Fruit fly (Drosophila melanogaster): Measurements from ENCODE around the gene Rab5.

The Rab5 gene

dm6 chr2L:2365077-2365651 is at the start of gene Rab5, which contains the start of gene Axud1:
TSS of gene Rab5 (minus strand) at chr2L:2365273.
TSS of gene Axud1 (plus strand) at chr2L:2365345.
- TF ChIP-seq Myc (optimal IDR thresholded peaks at IDR 0.05) (no peak), insv (optimal IDR thresholded peaks at IDR 0.05) (no peak), ttk (optimal IDR thresholded peaks at IDR 0.05) (no peak), h (optimal IDR thresholded peaks at IDR 0.05) (no peak), Sin3A (optimal IDR thresholded peaks at IDR 0.05) (no peak), psq (optimal IDR thresholded peaks at IDR 0.05) (no peak)

- TF ChIP-seq Myc (optimal IDR thresholded peaks at IDR 0.05) (no peak), h (optimal IDR thresholded peaks at IDR 0.05) (no peak), insv (optimal IDR thresholded peaks at IDR 0.05) (no peak)
Observed at dm6 chr2L:2413093-2413492, 48.0 kb upstream of the Rab5 start.

- no peak for TF ChIP-seq psq (optimal IDR thresholded peaks at IDR 0.05)
- no peak for TF ChIP-seq h (optimal IDR thresholded peaks at IDR 0.05)
- TF ChIP-seq insv (optimal IDR thresholded peaks at IDR 0.05): no peak
- no peak for TF ChIP-seq Myc (optimal IDR thresholded peaks at IDR 0.05)
- no peak for TF ChIP-seq ttk (optimal IDR thresholded peaks at IDR 0.05)
Observed at dm6 chr2L:2404631-2405030, 39.6 kb upstream of the Rab5 start.

dm6 chr2L:2402194-2402593 is 37.1 kb upstream of the Rab5 start:
- TF ChIP-seq Sin3A (optimal IDR thresholded peaks at IDR 0.05): no peak
- no peak for TF ChIP-seq psq (optimal IDR thresholded peaks at IDR 0.05)
- TF ChIP-seq Myc (optimal IDR thresholded peaks at IDR 0.05): no peak
- no peak for TF ChIP-seq ttk (optimal IDR thresholded peaks at IDR 0.05)
- no peak for TF ChIP-seq insv (optimal IDR thresholded peaks at IDR 0.05)
- no peak for TF ChIP-seq h (optimal IDR thresholded peaks at IDR 0.05)

- TF ChIP-seq insv (optimal IDR thresholded peaks at IDR 0.05) (no peak), h (optimal IDR thresholded peaks at IDR 0.05) (no peak), psq (optimal IDR thresholded peaks at IDR 0.05) (no peak), ttk (optimal IDR thresholded peaks at IDR 0.05) (no peak)
Observed at dm6 chr2L:2399897-2400296, 34.8 kb upstream of the Rab5 start, which contains the start of gene VGlut. TSS of gene VGlut (plus strand) at chr2L:2400295.

dm6 chr2L:2398459-2398858 is 33.4 kb upstream of the Rab5 start:
- TF ChIP-seq insv (optimal IDR thresholded peaks at IDR 0.05): no peak
- TF ChIP-seq ttk (optimal IDR thresholded peaks at IDR 0.05): no peak
- no peak for TF ChIP-seq psq (optimal IDR thresholded peaks at IDR 0.05)
- no peak for TF ChIP-seq Myc (optimal IDR thresholded peaks at IDR 0.05)
- TF ChIP-seq Sin3A (optimal IDR thresholded peaks at IDR 0.05): no peak
- no peak for TF ChIP-seq h (optimal IDR thresholded peaks at IDR 0.05)

dm6 chr2L:2397080-2397479 is 32.0 kb upstream of the Rab5 start:
- TF ChIP-seq psq (optimal IDR thresholded peaks at IDR 0.05) (no peak), Myc (optimal IDR thresholded peaks at IDR 0.05) (no peak), Sin3A (optimal IDR thresholded peaks at IDR 0.05) (no peak), ttk (optimal IDR thresholded peaks at IDR 0.05) (no peak), insv (optimal IDR thresholded peaks at IDR 0.05) (no peak), h (optimal IDR thresholded peaks at IDR 0.05) (no peak)

- TF ChIP-seq insv (optimal IDR thresholded peaks at IDR 0.05): no peak
- no peak for TF ChIP-seq h (optimal IDR thresholded peaks at IDR 0.05)
- TF ChIP-seq psq (optimal IDR thresholded peaks at IDR 0.05): no peak
- TF ChIP-seq Myc (optimal IDR thresholded peaks at IDR 0.05): no peak
- no peak for TF ChIP-seq ttk (optimal IDR thresholded peaks at IDR 0.05)
- no peak for TF ChIP-seq Sin3A (optimal IDR thresholded peaks at IDR 0.05)
Observed at dm6 chr2L:2394872-2395271, 29.8 kb upstream of the Rab5 start.

dm6 chr2L:2391321-2391720 is 26.2 kb upstream of the Rab5 start, which contains the start of gene CG46448:
TSS of gene CG46448 (plus strand) at chr2L:2391660.
- TF ChIP-seq ttk (optimal IDR thresholded peaks at IDR 0.05): no peak
- no peak for TF ChIP-seq Myc (optimal IDR thresholded peaks at IDR 0.05)
- no peak for TF ChIP-seq h (optimal IDR thresholded peaks at IDR 0.05)

- TF ChIP-seq h (optimal IDR thresholded peaks at IDR 0.05): no peak
Observed at dm6 chr2L:2390589-2390988, 25.5 kb upstream of the Rab5 start, which contains the start of gene CG43750. TSS of gene CG43750 (minus strand) at chr2L:2390689.

dm6 chr2L:2385692-2386091 is 20.6 kb upstream of the Rab5 start, which contains the start of gene CG3557:
TSS of gene CG3557 (minus strand) at chr2L:2385792.
- no peak for TF ChIP-seq Sin3A (optimal IDR thresholded peaks at IDR 0.05)
- no peak for TF ChIP-seq h (optimal IDR thresholded peaks at IDR 0.05)
- no peak for TF ChIP-seq insv (optimal IDR thresholded peaks at IDR 0.05)
- TF ChIP-seq psq (optimal IDR thresholded peaks at IDR 0.05): no peak
- no peak for TF ChIP-seq ttk (optimal IDR thresholded peaks at IDR 0.05)
- no peak for TF ChIP-seq Myc (optimal IDR thresholded peaks at IDR 0.05)

- TF ChIP-seq Myc (optimal IDR thresholded peaks at IDR 0.05): no peak
- TF ChIP-seq insv (optimal IDR thresholded peaks at IDR 0.05): no peak
- no peak for TF ChIP-seq h (optimal IDR thresholded peaks at IDR 0.05)
- no peak for TF ChIP-seq Sin3A (optimal IDR thresholded peaks at IDR 0.05)
- no peak for TF ChIP-seq psq (optimal IDR thresholded peaks at IDR 0.05)
Observed at dm6 chr2L:2382971-2383370, 17.9 kb upstream of the Rab5 start, which contains the start of gene PIG-Wa. TSS of gene PIG-Wa (plus strand) at chr2L:2383202.

- no peak for TF ChIP-seq Sin3A (optimal IDR thresholded peaks at IDR 0.05)
- TF ChIP-seq Myc (optimal IDR thresholded peaks at IDR 0.05): no peak
- TF ChIP-seq h (optimal IDR thresholded peaks at IDR 0.05): no peak
- no peak for TF ChIP-seq ttk (optimal IDR thresholded peaks at IDR 0.05)
- TF ChIP-seq insv (optimal IDR thresholded peaks at IDR 0.05): no peak
- no peak for TF ChIP-seq psq (optimal IDR thresholded peaks at IDR 0.05)
Observed at dm6 chr2L:2380805-2381204, 15.7 kb upstream of the Rab5 start, which contains the start of gene Eogt. TSS of gene Eogt (plus strand) at chr2L:2381097.
